Worm (Caenorhabditis elegans): ENCODE results near the gene hdl-1.

DNA sequence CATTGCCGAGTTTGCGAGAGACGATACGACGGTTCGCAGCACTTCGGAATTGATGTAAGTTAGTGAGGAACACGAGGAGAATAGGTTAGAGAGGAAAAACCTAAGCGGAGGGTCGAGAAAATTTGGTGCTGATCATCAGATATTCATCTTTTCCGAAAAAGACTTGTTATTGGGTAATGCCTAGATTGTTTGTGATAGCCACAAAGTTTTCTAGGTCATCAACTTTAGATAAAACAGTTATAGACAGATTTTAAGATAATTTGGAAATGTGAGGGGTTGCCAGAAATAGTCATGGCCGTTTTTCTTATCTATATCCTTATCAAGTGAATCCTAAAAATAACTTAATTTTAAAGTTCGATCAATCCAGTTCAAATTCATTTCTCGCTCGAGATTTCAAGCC lies 49.2 kb downstream of the hdl-1 start:
- TF ChIP-seq ceh-14 (tag; optimal IDR thresholded peaks at IDR 0.05): no peak
- no peak for TF ChIP-seq unc-3 (GFP tag; conservative IDR thresholded peaks at IDR 0.05)
- no peak for TF ChIP-seq unc-3 (tag; optimal IDR thresholded peaks at IDR 0.05)
- TF ChIP-seq pat-9 (tag; optimal IDR thresholded peaks at IDR 0.05): no peak
- no peak for TF ChIP-seq pqm-1 (tag; optimal IDR thresholded peaks at IDR 0.05)
- TF ChIP-seq ceh-22 (tag; optimal IDR thresholded peaks at IDR 0.05): no peak
- no peak for TF ChIP-seq ref-2 (tag; optimal IDR thresholded peaks at IDR 0.05)
- TF ChIP-seq ama-1 (optimal IDR thresholded peaks at IDR 0.05): no peak
- TF ChIP-seq dmd-4 (tag; optimal IDR thresholded peaks at IDR 0.05; ENCODE audit: borderline replicate concordance): no peak
- TF ChIP-seq zip-5 (tag; optimal IDR thresholded peaks at IDR 0.05): no peak
- TF ChIP-seq unc-86 (tag; optimal IDR thresholded peaks at IDR 0.05): no peak
- no peak for TF ChIP-seq ttx-3 (tag; optimal IDR thresholded peaks at IDR 0.05)

Measured in whole organism, late embryonic.